Worm (Caenorhabditis elegans) whole organism, mixed stage, embryonic: Measurements from ENCODE around the gene fzo-1.

Experiments used
- M03D4.4 ChIP-seq: sonication (generic microtip); optimal IDR thresholded peaks from 2 replicates; lab custom pipeline; 2017; ENCODE audit warnings: mild to moderate bottlenecking, missing genetic modification characterization, missing compliant biosample characterization
- bed-3 ChIP-seq: fragments of 200-800 bp; sonication (Bioruptor generic); optimal IDR thresholded peaks from 3 replicates; lab custom pipeline; 2018; ENCODE audit warnings: mild to moderate bottlenecking, missing genetic modification characterization, moderate library complexity, missing compliant biosample characterization
- blmp-1 ChIP-seq: fragments of 150-350 bp; optimal IDR thresholded peaks from 2 replicates; lab custom pipeline; 2014; ENCODE audit warnings: missing biosample characterization, missing genetic modification characterization
- ceh-39 ChIP-seq: fragments of 150-350 bp; optimal IDR thresholded peaks from 2 replicates; lab custom pipeline; 2014; ENCODE audit warnings: missing biosample characterization, missing genetic modification characterization
- ceh-83 ChIP-seq: fragments of 200-800 bp; sonication (Bioruptor generic); optimal IDR thresholded peaks from 2 replicates; lab custom pipeline; 2018; ENCODE audit warnings: mild to moderate bottlenecking, missing genetic modification characterization, missing compliant biosample characterization
- ces-1 ChIP-seq: fragments of 150-350 bp; optimal IDR thresholded peaks from 2 replicates; lab custom pipeline; 2014; ENCODE audit warnings: missing biosample characterization, missing genetic modification reagents, missing genetic modification characterization
- cnd-1 ChIP-seq: fragments of 200-800 bp; sonication (Bioruptor generic); optimal IDR thresholded peaks from 2 replicates; lab custom pipeline; 2018; ENCODE audit warnings: mild to moderate bottlenecking, missing genetic modification characterization, missing compliant biosample characterization
- drap-1 ChIP-seq: fragments of 200-800 bp; sonication (Bioruptor generic); optimal IDR thresholded peaks from 3 replicates; lab custom pipeline; 2018; ENCODE audit warnings: mild to moderate bottlenecking, missing genetic modification characterization, missing compliant biosample characterization
- elt-1 ChIP-seq: sonication (generic microtip); optimal IDR thresholded peaks from 2 replicates; lab custom pipeline; 2017; ENCODE audit warnings: missing genetic modification characterization, mild to moderate bottlenecking, missing compliant biosample characterization, antibody characterized with exemption, moderate library complexity, borderline replicate concordance; ENCODE audit not compliant: insufficient read depth
- elt-3 ChIP-seq: fragments of 150-350 bp; optimal IDR thresholded peaks from 2 replicates; lab custom pipeline; 2014; ENCODE audit warnings: missing biosample characterization, missing genetic modification characterization
- flh-1 ChIP-seq: fragments of 200-800 bp; sonication (Bioruptor generic); optimal IDR thresholded peaks from 2 replicates; lab custom pipeline; 2018; ENCODE audit warnings: mild to moderate bottlenecking, missing genetic modification characterization, moderate library complexity, missing compliant biosample characterization
- ham-2 ChIP-seq: fragments of 200-800 bp; sonication (Bioruptor generic); optimal IDR thresholded peaks from 2 replicates; lab custom pipeline; 2018; ENCODE audit warnings: mild to moderate bottlenecking, missing genetic modification characterization, missing compliant biosample characterization
- hlh-1 ChIP-seq: fragments of 150-350 bp; optimal IDR thresholded peaks from 2 replicates; lab custom pipeline; 2014; ENCODE audit warnings: missing biosample characterization, missing genetic modification reagents, missing genetic modification characterization
- lin-13 ChIP-seq: fragments of 150-350 bp; optimal IDR thresholded peaks from 2 replicates; lab custom pipeline; 2014; ENCODE audit warnings: missing biosample characterization, missing genetic modification characterization
- lin-32 ChIP-seq: fragments of 200-800 bp; sonication (Bioruptor generic); optimal IDR thresholded peaks from 2 replicates; lab custom pipeline; 2018; ENCODE audit warnings: mild to moderate bottlenecking, missing genetic modification characterization, missing compliant biosample characterization
- lsy-2 ChIP-seq: fragments of 150-350 bp; optimal IDR thresholded peaks from 2 replicates; lab custom pipeline; 2014; ENCODE audit warnings: missing biosample characterization, missing genetic modification characterization
- mab-5 ChIP-seq: fragments of 150-350 bp; optimal IDR thresholded peaks from 2 replicates; lab custom pipeline; 2014; ENCODE audit warnings: missing biosample characterization, missing genetic modification characterization
- mep-1 ChIP-seq: fragments of 150-350 bp; optimal IDR thresholded peaks from 2 replicates; lab custom pipeline; 2017; ENCODE audit warnings: missing biosample characterization, missing genetic modification reagents, missing genetic modification characterization, inconsistent platforms
- mls-2 ChIP-seq: sonication (generic microtip); optimal IDR thresholded peaks from 2 replicates; lab custom pipeline; 2016; ENCODE audit warnings: mild to moderate bottlenecking, missing genetic modification characterization, moderate library complexity, missing compliant biosample characterization
- nhr-12 ChIP-seq: fragments of 150-350 bp; optimal IDR thresholded peaks from 2 replicates; lab custom pipeline; 2014; ENCODE audit warnings: missing biosample characterization, missing genetic modification characterization
- nhr-2 ChIP-seq: fragments of 150-350 bp; optimal IDR thresholded peaks from 2 replicates; lab custom pipeline; 2014; ENCODE audit warnings: missing biosample characterization, missing genetic modification characterization
- nhr-237 ChIP-seq: fragments of 150-350 bp; optimal IDR thresholded peaks from 2 replicates; lab custom pipeline; 2014; ENCODE audit warnings: missing biosample characterization, missing genetic modification characterization
- nhr-28 ChIP-seq: fragments of 150-350 bp; optimal IDR thresholded peaks from 2 replicates; lab custom pipeline; 2014; ENCODE audit warnings: missing biosample characterization, missing genetic modification characterization
- nhr-76 ChIP-seq: sonication (generic microtip); optimal IDR thresholded peaks from 2 replicates; lab custom pipeline; 2017; ENCODE audit warnings: missing biosample characterization, missing genetic modification characterization
- pha-4 ChIP-seq: fragments of 150-350 bp; optimal IDR thresholded peaks from 2 replicates; lab custom pipeline; 2018; ENCODE audit warnings: missing biosample characterization, missing genetic modification reagents, missing genetic modification characterization
- snpc-4 ChIP-seq: fragments of 150-350 bp; optimal IDR thresholded peaks from 2 replicates; lab custom pipeline; 2014; ENCODE audit warnings: missing biosample characterization, missing genetic modification characterization
- sptf-1 ChIP-seq: sonication (generic microtip); optimal IDR thresholded peaks from 2 replicates; lab custom pipeline; 2017; ENCODE audit warnings: mild to moderate bottlenecking, missing genetic modification characterization, moderate library complexity, missing compliant biosample characterization
- tbx-8 ChIP-seq: fragments of 200-800 bp; sonication (Bioruptor generic); optimal IDR thresholded peaks from 2 replicates; lab custom pipeline; 2018; ENCODE audit warnings: mild to moderate bottlenecking, missing genetic modification characterization, moderate library complexity, missing compliant biosample characterization
- unc-120 ChIP-seq: sonication (generic microtip); optimal IDR thresholded peaks from 2 replicates; lab custom pipeline; 2017; ENCODE audit warnings: missing genetic modification characterization, missing compliant biosample characterization; ENCODE audit not compliant: poor library complexity, severe bottlenecking
- unc-39 ChIP-seq: fragments of 150-350 bp; optimal IDR thresholded peaks from 2 replicates; lab custom pipeline; 2014; ENCODE audit warnings: missing biosample characterization, missing genetic modification characterization
- unc-62 ChIP-seq: fragments of 150-350 bp; optimal IDR thresholded peaks from 2 replicates; lab custom pipeline; 2014; ENCODE audit warnings: missing biosample characterization, missing genetic modification reagents, missing genetic modification characterization
- ztf-11 ChIP-seq: fragments of 150-350 bp; optimal IDR thresholded peaks from 2 replicates; lab custom pipeline; 2014; ENCODE audit warnings: missing biosample characterization, missing genetic modification characterization

fzo-1 gene

DNA sequence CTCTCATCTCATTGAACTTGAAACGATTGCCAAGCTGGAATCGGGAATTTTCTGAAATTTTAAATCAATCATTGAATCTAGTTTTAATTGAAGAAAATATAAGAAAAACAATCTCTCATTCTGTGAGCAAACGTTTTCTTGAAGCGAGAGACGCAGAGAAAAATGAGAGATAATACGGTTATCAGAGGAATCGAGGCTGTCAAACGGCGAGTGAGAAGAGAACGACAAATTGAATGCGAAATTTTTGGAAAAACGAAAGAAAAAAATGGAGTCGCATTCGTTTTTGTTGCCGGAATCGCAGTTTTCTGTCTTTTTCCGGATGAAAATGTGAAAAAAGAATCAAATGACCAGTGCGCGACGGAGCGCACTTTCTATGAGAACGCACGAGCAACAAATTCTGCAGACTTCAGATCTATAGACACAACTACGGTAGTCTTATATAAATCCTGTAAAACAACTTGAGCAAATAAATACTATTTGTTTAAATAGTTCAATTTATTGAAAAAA is 37.6 kb upstream of the fzo-1 start, which contains the start of gene tex-2:
tex-2 (minus strand) TSS at position 51 of the 507 bp plus-strand sequence.
- TF ChIP-seq lin-13 (tag; lab: Kevin White, UChicago) (peak; percentile 54), elt-3 (no peak), ham-2 (GFP tag; lab: Kevin White, UChicago) (no peak), bed-3 (GFP tag; lab: Kevin White, UChicago) (no peak), tbx-8 (GFP tag; lab: Kevin White, UChicago) (no peak), ces-1 (peak; percentile 89), sptf-1 (tag; lab: Kevin White, UChicago) (no peak), nhr-76 (no peak), elt-1 (tag; lab: Kevin White, UChicago) (no peak), ztf-11 (no peak), pha-4 (no peak), mab-5 (no peak), lsy-2 (peak; percentile 30), mep-1 (tag; lab: Kevin White, UChicago) (peak; percentile 86), ceh-39 (tag; lab: Kevin White, UChicago) (no peak), lin-32 (GFP tag; lab: Kevin White, UChicago) (no peak), nhr-12 (no peak), hlh-1 (tag; lab: Kevin White, UChicago) (no peak), snpc-4 (no peak), unc-120 (tag; lab: Kevin White, UChicago) (no peak), M03D4.4 (tag; lab: Kevin White, UChicago) (no peak), flh-1 (no peak), nhr-2 (tag; lab: Kevin White, UChicago) (no peak)

DNA sequence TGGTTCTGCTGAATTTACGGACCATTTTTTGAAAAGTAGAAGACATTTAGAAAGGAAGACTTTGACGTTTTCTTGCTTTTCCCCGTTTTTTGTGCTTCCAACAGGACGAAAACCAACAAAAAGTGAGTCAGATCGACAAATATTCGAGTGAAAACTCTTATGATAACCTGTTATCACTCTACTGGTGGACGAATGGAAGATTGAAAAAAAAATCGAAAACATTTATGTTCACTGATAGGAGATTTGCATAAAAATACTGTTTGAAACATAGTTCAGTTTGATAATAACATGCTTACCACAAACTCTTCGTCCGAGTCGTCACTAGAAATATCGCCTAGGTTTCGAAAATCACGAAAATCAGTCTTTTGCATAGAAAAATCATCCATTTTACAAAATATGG is 36.4 kb upstream of the fzo-1 start:
- TF ChIP-seq snpc-4 = no peak
- no peak for TF ChIP-seq sptf-1 (tag; lab: Kevin White, UChicago)

DNA sequence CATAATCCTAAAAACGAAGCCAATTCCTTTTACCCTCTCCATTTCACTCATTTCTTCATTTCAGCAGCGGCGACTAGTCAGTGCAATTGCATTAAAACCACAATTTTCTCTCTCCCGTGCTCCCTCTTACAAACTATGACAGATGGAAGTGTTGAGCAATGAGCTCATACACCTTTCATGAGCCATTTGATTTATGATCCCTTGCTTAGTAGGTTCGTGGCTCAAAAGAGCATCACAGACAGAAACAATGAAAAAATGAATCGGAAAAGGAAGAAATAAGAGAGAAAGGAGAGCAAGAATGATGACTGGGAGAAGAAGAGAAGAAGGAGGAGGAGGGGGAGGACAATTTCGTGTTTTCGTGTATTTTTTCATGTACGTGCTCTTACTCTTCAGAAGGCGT is 35.5 kb upstream of the fzo-1 start:
- TF ChIP-seq drap-1 (GFP tag; lab: Kevin White, UChicago) (no peak), ceh-39 (tag; lab: Kevin White, UChicago) (no peak), blmp-1 (tag; lab: Kevin White, UChicago) (no peak), ces-1 (peak; percentile 36), ztf-11 (no peak), pha-4 (no peak)

DNA sequence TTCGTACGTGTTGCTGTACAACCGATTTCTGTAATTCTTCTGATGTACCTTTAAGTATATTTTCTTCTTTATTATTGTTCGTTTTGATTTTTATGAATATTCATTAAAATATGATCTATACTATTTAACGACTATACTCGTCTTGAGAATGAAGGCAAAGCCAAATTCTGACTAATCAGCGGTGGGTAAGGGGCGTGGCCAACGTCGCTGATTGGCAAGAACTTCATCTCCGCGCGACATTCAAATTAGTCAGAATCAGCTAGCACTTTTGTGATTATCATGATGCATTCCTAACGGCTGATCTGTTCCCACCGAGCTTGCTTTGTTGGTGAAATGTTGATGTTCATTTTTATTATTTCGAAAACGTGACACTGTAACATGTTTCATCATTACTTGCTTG is 30.9 kb upstream of the fzo-1 start:
- TF ChIP-seq mls-2 (tag; lab: Kevin White, UChicago) (no peak), lin-32 (GFP tag; lab: Kevin White, UChicago) (no peak), lsy-2 (no peak), nhr-28 (tag; lab: Kevin White, UChicago) (no peak)

DNA sequence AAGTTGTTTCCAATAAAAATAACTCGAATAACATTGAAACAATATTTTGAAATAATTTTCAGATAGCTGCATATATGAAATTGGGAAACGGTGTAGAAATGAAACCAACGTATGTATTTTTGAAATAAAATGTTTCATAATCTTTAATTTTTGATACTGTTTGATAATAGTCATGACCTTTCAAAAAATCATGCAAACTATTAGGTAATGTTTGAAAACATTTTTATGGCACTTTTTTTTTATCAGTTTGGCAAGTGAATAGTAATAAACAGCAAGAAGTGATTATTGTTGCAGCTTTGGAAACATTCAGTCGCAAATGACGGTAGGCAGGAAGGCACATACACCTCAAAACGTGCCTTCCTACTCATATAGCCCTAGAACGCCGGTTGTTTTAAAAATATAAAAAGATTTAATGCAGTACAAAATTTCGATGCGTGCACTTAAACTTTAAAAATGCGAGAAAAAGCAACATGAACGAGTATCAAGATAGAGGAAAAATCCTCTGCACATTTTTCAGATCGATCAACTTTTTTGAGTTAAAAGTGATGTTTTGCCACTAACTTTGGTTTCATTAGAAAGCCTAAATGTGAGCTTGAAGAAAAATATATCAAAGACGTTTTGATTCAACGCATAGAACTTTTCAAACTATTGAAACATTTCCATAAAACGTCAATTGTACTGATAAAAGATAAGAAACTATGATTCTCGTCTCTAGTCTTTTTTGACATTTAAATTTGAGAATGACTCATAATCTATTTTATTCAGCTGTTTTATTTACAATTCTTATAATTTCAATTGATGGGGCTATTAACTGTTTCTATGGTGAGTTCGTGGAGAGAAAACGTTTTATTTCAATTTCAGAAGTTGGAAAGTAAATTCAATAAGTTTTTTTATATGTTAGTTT is 29.7 kb upstream of the fzo-1 start, which contains the start of gene F55C12.19:
F55C12.19 (plus strand) TSS at position 735 of the 904 bp plus-strand sequence.
- TF ChIP-seq nhr-2 (tag; lab: Kevin White, UChicago) = no peak
- no peak for TF ChIP-seq cnd-1 (tag; lab: Kevin White, UChicago)
- no peak for TF ChIP-seq nhr-28 (tag; lab: Kevin White, UChicago)
- no peak for TF ChIP-seq snpc-4
- TF ChIP-seq ham-2 (GFP tag; lab: Kevin White, UChicago) = no peak
- TF ChIP-seq ceh-83 = no peak
- TF ChIP-seq drap-1 (GFP tag; lab: Kevin White, UChicago) = no peak
- no peak for TF ChIP-seq blmp-1 (tag; lab: Kevin White, UChicago)
- TF ChIP-seq nhr-76 = no peak
- TF ChIP-seq M03D4.4 (tag; lab: Kevin White, UChicago) = no peak
- TF ChIP-seq pha-4 = no peak
- TF ChIP-seq mab-5 = no peak
- TF ChIP-seq nhr-237 = no peak
- TF ChIP-seq mls-2 (tag; lab: Kevin White, UChicago) = no peak
- TF ChIP-seq unc-62 (GFP tag; lab: Kevin White, UChicago) = no peak
- TF ChIP-seq unc-39 (tag; lab: Kevin White, UChicago) = no peak
